Fruit fly (Drosophila melanogaster): ENCODE measurements around the gene CG14435.

CG14435 gene

dm6 chrX:6863289-6863938 lies 19.7 kb upstream of the CG14435 start, which contains the start of gene CG43736 (continued):
- TF ChIP-seq CG7372 (GFP tag; IDR thresholded peaks at IDR 0.05) (peak; percentile 86), Ets65A (GFP tag) (peak; percentile 98), CG17328 (GFP tag; IDR thresholded peaks at IDR 0.05) (peak; percentile 76), CG6689 (GFP tag; IDR thresholded peaks at IDR 0.05) (peak; percentile 91), Stat92E (GFP tag; optimal IDR thresholded peaks at IDR 0.05) (peak in 1 of 3 experiments; percentile 76), pfk (GFP tag; optimal IDR thresholded peaks at IDR 0.05) (no peak), ems (GFP tag; optimal IDR thresholded peaks at IDR 0.05) (peak; percentile 93), CoRest (tag; optimal IDR thresholded peaks at IDR 0.05) (peak; percentile 99), Med (GFP tag) (peak; percentile 98), PHDP (tag; optimal IDR thresholded peaks at IDR 0.05) (peak; percentile 97), CG10321 (GFP tag; IDR thresholded peaks at IDR 0.05) (0 out of 2 replicates have a peak, but pooled peaks have one; percentile 46), CG34224 (GFP tag; IDR thresholded peaks at IDR 0.05; ENCODE audit: partially characterized antibody) (no peak), gsb-n (tag; optimal IDR thresholded peaks at IDR 0.05) (peak; percentile 89), CG14710 (tag; optimal IDR thresholded peaks at IDR 0.05) (peak; percentile 96), zf30C (GFP tag; optimal IDR thresholded peaks at IDR 0.05) (no peak), ken (GFP tag; IDR thresholded peaks at IDR 0.05) (peak; percentile 84), CG10431 (GFP tag; optimal IDR thresholded peaks at IDR 0.05) (peak; percentile 85), Scr (GFP tag; IDR thresholded peaks at IDR 0.05; ENCODE audit: partially characterized antibody) (no peak), Side (GFP tag; optimal IDR thresholded peaks at IDR 0.05) (peak; percentile 91), tx (GFP tag; optimal IDR thresholded peaks at IDR 0.05) (peak; percentile 89), dan (GFP tag; IDR thresholded peaks at IDR 0.05) (no peak; the same call in 1 of the 2 replicates), Spps (tag; optimal IDR thresholded peaks at IDR 0.05) (peak; percentile 88), gsb (GFP tag; IDR thresholded peaks at IDR 0.05) (peak; percentile 76), wor (GFP tag; IDR thresholded peaks at IDR 0.05) (peak; percentile 88), CG1647 (GFP tag; optimal IDR thresholded peaks at IDR 0.05) (peak; percentile 85), CG15514 (GFP tag; optimal IDR thresholded peaks at IDR 0.05) (peak; percentile 77), BEAF-32 (GFP tag; optimal IDR thresholded peaks at IDR 0.05) (peak; percentile 17), unc-4 (GFP tag; IDR thresholded peaks at IDR 0.05; ENCODE audit: partially characterized antibody) (no peak), kni (GFP tag; optimal IDR thresholded peaks at IDR 0.05) (peak; percentile 71), CG31388 (GFP tag; optimal IDR thresholded peaks at IDR 0.05) (peak; percentile 85), CG6813 (GFP tag; optimal IDR thresholded peaks at IDR 0.05) (peak; percentile 94), CG4854 (GFP tag; optimal IDR thresholded peaks at IDR 0.05) (peak; percentile 82), D19B (GFP tag; optimal IDR thresholded peaks at IDR 0.05) (peak; percentile 92), pros (GFP tag; optimal IDR thresholded peaks at IDR 0.05) (no peak), gfzf (GFP tag; optimal IDR thresholded peaks at IDR 0.05) (no peak), Sry-δ (GFP tag; optimal IDR thresholded peaks at IDR 0.05) (peak; percentile 60), Lhr (GFP tag; optimal IDR thresholded peaks at IDR 0.05) (peak; percentile 84), z (GFP tag; IDR thresholded peaks at IDR 0.05) (no peak), Ravus (GFP tag; IDR thresholded peaks at IDR 0.05) (peak; percentile 67), CG6254 (GFP tag; optimal IDR thresholded peaks at IDR 0.05) (peak; percentile 82), HmgD (GFP tag; optimal IDR thresholded peaks at IDR 0.05) (peak; percentile 45), NfI (GFP tag; optimal IDR thresholded peaks at IDR 0.05) (peak; percentile 95), Deaf1 (tag; optimal IDR thresholded peaks at IDR 0.05) (no peak), unpg (GFP tag; optimal IDR thresholded peaks at IDR 0.05) (peak; percentile 96), Jarid2 (GFP tag; optimal IDR thresholded peaks at IDR 0.05) (peak; percentile 83), mld (GFP tag; IDR thresholded peaks at IDR 0.05; ENCODE audit: partially characterized antibody) (no peak), CG9876 (GFP tag; optimal IDR thresholded peaks at IDR 0.05) (peak; percentile 87), CG10366 (GFP tag; IDR thresholded peaks at IDR 0.05) (peak; percentile 81), CG3065 (GFP tag; optimal IDR thresholded peaks at IDR 0.05) (peak; percentile 72)

Data from whole organism, embryonic.